Fruit fly (Drosophila melanogaster) whole organism, larva: ENCODE data around the gene CG13856.

Experiments
- noc ChIP-seq: fragments of 200-800 bp; sonication (Bioruptor generic); optimal IDR thresholded peaks from 3 replicates; lab custom pipeline; 2019; ENCODE audit warnings: missing biosample characterization, mild to moderate bottlenecking, missing genetic modification characterization, moderate library complexity

CG13856 gene

dm6 chr3R:22381735-22382134 is 20.7 kb upstream of the CG13856 start, which contains the start of gene Gpdh3:
Gpdh3 (plus strand) TSS chr3R:22382035.
- no peak for TF ChIP-seq noc

- no peak for TF ChIP-seq noc
Observed at dm6 chr3R:22389614-22390013, 12.8 kb upstream of the CG13856 start, which contains the start of the genes CAH8 and CG7059. CAH8 (minus strand) TSS chr3R:22389714. CG7059 (plus strand) TSS chr3R:22389780.

- TF ChIP-seq noc: no peak
Observed at dm6 chr3R:22390109-22390508, 12.3 kb upstream of the CG13856 start.

dm6 chr3R:22394004-22394403 is 8.5 kb upstream of the CG13856 start, which contains the start of gene CG13857:
CG13857 (minus strand) TSS chr3R:22394104.
- TF ChIP-seq noc: no peak

- no peak for TF ChIP-seq noc
Observed at dm6 chr3R:22395409-22396178, 6.9 kb upstream of the CG13856 start.

dm6 chr3R:22396238-22396772 is 6.2 kb upstream of the CG13856 start:
- peak; percentile 3 for TF ChIP-seq noc

- TF ChIP-seq noc: no peak
Observed at dm6 chr3R:22397068-22397700, 5.3 kb upstream of the CG13856 start.

dm6 chr3R:22400246-22400645 is 2.2 kb upstream of the CG13856 start:
- TF ChIP-seq noc: no peak

- no peak for TF ChIP-seq noc
Observed at dm6 chr3R:22405639-22406038, 3.2 kb downstream of the CG13856 start, which contains the start of gene CG13855. CG13855 (plus strand) TSS chr3R:22405939.

- TF ChIP-seq noc: peak; percentile 66
Observed at dm6 chr3R:22410537-22411360, 8.3 kb downstream of the CG13856 start, which contains the start of the genes CG13850 and lqfR. CG13850 (minus strand) TSS chr3R:22410915. lqfR (plus strand) TSS chr3R:22411301.

dm6 chr3R:22411879-22412587 is 9.6 kb downstream of the CG13856 start:
- TF ChIP-seq noc: peak; percentile 30

- peak; percentile 9 for TF ChIP-seq noc
Observed at dm6 chr3R:22420911-22421310, 18.5 kb downstream of the CG13856 start, which contains the start of the genes Nop56 and mats. Nop56 (minus strand) TSS chr3R:22421068. mats (plus strand) TSS chr3R:22421161.

- TF ChIP-seq noc: peak; percentile 78
Observed at dm6 chr3R:22421618-22422017, 19.2 kb downstream of the CG13856 start.

- TF ChIP-seq noc: no peak
Observed at dm6 chr3R:22423996-22424395, 21.5 kb downstream of the CG13856 start.

dm6 chr3R:22424602-22425190 is 22.2 kb downstream of the CG13856 start, which contains the start of gene pinta:
pinta (minus strand) TSS chr3R:22424929.
- no peak for TF ChIP-seq noc
